Worm (Caenorhabditis elegans) whole organism, L2 larva: Measurements from ENCODE around the gene T04A8.13.

Experiments used
- C34F6.9 ChIP-seq: fragments of 150-350 bp; optimal IDR thresholded peaks from 2 replicates; lab custom pipeline; 2014; ENCODE audit warnings: missing biosample characterization, missing genetic modification characterization
- ZK546.5 ChIP-seq: sonication (generic microtip); optimal IDR thresholded peaks from 2 replicates; lab custom pipeline; 2017; ENCODE audit warnings: missing biosample characterization, missing genetic modification characterization
- aly-2 ChIP-seq: fragments of 150-350 bp; optimal IDR thresholded peaks from 2 replicates; lab custom pipeline; 2014; ENCODE audit warnings: missing biosample characterization, missing genetic modification characterization
- blmp-1 ChIP-seq: sonication (generic microtip); optimal IDR thresholded peaks from 2 replicates; lab custom pipeline; 2017; ENCODE audit warnings: missing genetic modification characterization, mild to moderate bottlenecking, missing compliant biosample characterization, antibody characterized with exemption, moderate library complexity; ENCODE audit not compliant: insufficient read depth
- ceh-16 ChIP-seq: fragments of 150-350 bp; optimal IDR thresholded peaks from 2 replicates; lab custom pipeline; 2014; ENCODE audit warnings: missing biosample characterization, missing genetic modification characterization
- ceh-82 ChIP-seq: fragments of 150-350 bp; optimal IDR thresholded peaks from 2 replicates; lab custom pipeline; 2014; ENCODE audit warnings: missing biosample characterization, missing genetic modification characterization
- crh-2 ChIP-seq: sonication (generic microtip); optimal IDR thresholded peaks from 2 replicates; lab custom pipeline; 2017; ENCODE audit warnings: missing biosample characterization, missing genetic modification characterization
- egl-27 ChIP-seq: sonication (generic microtip); optimal IDR thresholded peaks from 3 replicates; lab custom pipeline; 2017; ENCODE audit warnings: missing biosample characterization, missing genetic modification reagents, missing genetic modification characterization
- elt-1 ChIP-seq: fragments of 150-350 bp; optimal IDR thresholded peaks from 2 replicates; lab custom pipeline; 2014; ENCODE audit warnings: missing biosample characterization, missing genetic modification characterization
- elt-3 ChIP-seq: sonication (generic microtip); optimal IDR thresholded peaks from 2 replicates; lab custom pipeline; 2017; ENCODE audit warnings: missing biosample characterization, missing genetic modification characterization
- fos-1 ChIP-seq: fragments of 150-350 bp; optimal IDR thresholded peaks from 2 replicates; lab custom pipeline; 2014; ENCODE audit warnings: missing biosample characterization, missing genetic modification characterization
- gmeb-1 ChIP-seq: fragments of 150-350 bp; optimal IDR thresholded peaks from 2 replicates; lab custom pipeline; 2014; ENCODE audit warnings: missing biosample characterization, missing genetic modification characterization
- lin-13 ChIP-seq: fragments of 150-350 bp; optimal IDR thresholded peaks from 2 replicates; lab custom pipeline; 2014; ENCODE audit warnings: missing biosample characterization, missing genetic modification reagents, missing genetic modification characterization
- lin-39 ChIP-seq: fragments of 150-350 bp; optimal IDR thresholded peaks from 2 replicates; lab custom pipeline; 2014; ENCODE audit warnings: missing biosample characterization, missing genetic modification reagents, missing genetic modification characterization
- lsy-2 ChIP-seq, 2 experiments: fragments of 150-350 bp in 1 of 2; sonication (generic microtip) in 1 of 2; optimal IDR thresholded peaks; 2 replicates each; lab custom pipeline; 2014 to 2017; ENCODE audit warnings: missing biosample characterization in 2 of 2, missing genetic modification characterization in 2 of 2
- mbf-1 ChIP-seq: sonication (generic microtip); optimal IDR thresholded peaks from 2 replicates; lab custom pipeline; 2017; ENCODE audit warnings: missing biosample characterization, missing genetic modification characterization
- mdl-1 ChIP-seq, 2 experiments: fragments of 150-350 bp in 1 of 2; sonication (generic microtip) in 1 of 2; optimal IDR thresholded peaks; 2 replicates each; lab custom pipeline; 2017; ENCODE audit warnings: missing biosample characterization in 2 of 2, missing genetic modification characterization in 2 of 2
- nhr-10 ChIP-seq: sonication (generic microtip); optimal IDR thresholded peaks from 2 replicates; lab custom pipeline; 2017; ENCODE audit warnings: missing biosample characterization, missing genetic modification characterization
- nhr-21 ChIP-seq: fragments of 150-350 bp; optimal IDR thresholded peaks from 2 replicates; lab custom pipeline; 2014; ENCODE audit warnings: missing biosample characterization, missing genetic modification characterization
- nhr-23 ChIP-seq: fragments of 150-350 bp; optimal IDR thresholded peaks from 2 replicates; lab custom pipeline; 2014; ENCODE audit warnings: missing biosample characterization, missing genetic modification reagents, missing genetic modification characterization
- nhr-237 ChIP-seq: fragments of 150-350 bp; optimal IDR thresholded peaks from 2 replicates; lab custom pipeline; 2014; ENCODE audit warnings: missing biosample characterization, missing genetic modification characterization
- nhr-25 ChIP-seq: fragments of 150-350 bp; sonication (generic microtip); optimal IDR thresholded peaks from 3 replicates; lab custom pipeline; 2014; ENCODE audit warnings: missing biosample characterization, missing genetic modification characterization
- nhr-6 ChIP-seq: fragments of 150-350 bp; optimal IDR thresholded peaks from 2 replicates; lab custom pipeline; 2014; ENCODE audit warnings: missing biosample characterization, missing genetic modification characterization
- nhr-77 ChIP-seq: fragments of 150-350 bp; optimal IDR thresholded peaks from 2 replicates; lab custom pipeline; 2014; ENCODE audit warnings: missing biosample characterization, missing genetic modification characterization
- peb-1 ChIP-seq: fragments of 150-350 bp; optimal IDR thresholded peaks from 2 replicates; lab custom pipeline; 2014; ENCODE audit warnings: missing biosample characterization, missing genetic modification characterization
- sem-4 ChIP-seq: fragments of 150-350 bp; optimal IDR thresholded peaks from 2 replicates; lab custom pipeline; 2014; ENCODE audit warnings: missing biosample characterization, missing genetic modification reagents, missing genetic modification characterization
- sma-3 ChIP-seq: sonication (generic microtip); optimal IDR thresholded peaks from 2 replicates; lab custom pipeline; 2016; ENCODE audit warnings: missing genetic modification reagents, missing genetic modification characterization, missing compliant biosample characterization
- snpc-4 ChIP-seq: fragments of 150-350 bp; optimal IDR thresholded peaks from 2 replicates; lab custom pipeline; 2014; ENCODE audit warnings: missing biosample characterization, missing genetic modification characterization
- unc-39 ChIP-seq: fragments of 150-350 bp; optimal IDR thresholded peaks from 2 replicates; lab custom pipeline; 2014; ENCODE audit warnings: missing biosample characterization, missing genetic modification characterization
- unc-55 ChIP-seq: fragments of 150-350 bp; sonication (generic microtip); optimal IDR thresholded peaks from 3 replicates; lab custom pipeline; 2014; ENCODE audit warnings: missing biosample characterization, missing genetic modification reagents, missing genetic modification characterization
- zag-1 ChIP-seq: fragments of 150-350 bp; optimal IDR thresholded peaks from 2 replicates; lab custom pipeline; 2014; ENCODE audit warnings: missing biosample characterization, missing genetic modification characterization
- ztf-1 ChIP-seq: fragments of 200-800 bp; sonication (Bioruptor generic); conservative IDR thresholded peaks from 2 replicates; pipeline ENCODE4 v1.3.6; 2022; ENCODE audit warnings: missing genetic modification characterization, missing compliant biosample characterization
- ztf-4 ChIP-seq: fragments of 150-350 bp; optimal IDR thresholded peaks from 2 replicates; lab custom pipeline; 2014; ENCODE audit warnings: missing biosample characterization, missing genetic modification characterization

T04A8.13 gene

ce11 chrIII:4703932-4704454 is 2.8 kb upstream of the T04A8.13 start, which contains the start of the genes clp-2 and mrpl-16:
clp-2 (minus strand) TSS chrIII:4704025.
mrpl-16 (plus strand) TSS chrIII:4704404.
- TF ChIP-seq lsy-2 (tag; optimal IDR thresholded peaks at IDR 0.05; lab: Kevin White, UChicago) = peak in 1 of 2 experiments; percentile 59
- no peak for TF ChIP-seq unc-39 (tag; lab: Kevin White, UChicago)
- TF ChIP-seq crh-2 (tag; lab: Kevin White, UChicago) = peak; percentile 12
- no peak for TF ChIP-seq gmeb-1 (tag; lab: Kevin White, UChicago)
- TF ChIP-seq fos-1 = no peak
- peak; percentile 59 for TF ChIP-seq unc-55 (GFP tag; lab: Kevin White, UChicago)
- TF ChIP-seq nhr-10 (tag; lab: Kevin White, UChicago) = no peak
- no peak for TF ChIP-seq elt-1 (tag; lab: Kevin White, UChicago)
- no peak for TF ChIP-seq nhr-23 (tag; lab: Kevin White, UChicago)
- no peak for TF ChIP-seq nhr-21 (tag; lab: Kevin White, UChicago)
- no peak for TF ChIP-seq ceh-82 (tag; lab: Kevin White, UChicago)
- TF ChIP-seq ztf-1 (GFP tag; lab: Robert Waterston, UW) = no peak
- TF ChIP-seq C34F6.9 (tag; lab: Kevin White, UChicago) = peak; percentile 58

ce11 chrIII:4705207-4705606 is 1.6 kb upstream of the T04A8.13 start, which contains the start of gene pgap-2:
pgap-2 (plus strand) TSS chrIII:4705507.
- TF ChIP-seq snpc-4 (tag; lab: Kevin White, UChicago) (no peak), lsy-2 (tag; optimal IDR thresholded peaks at IDR 0.05; lab: Kevin White, UChicago) (no peak), sma-3 (no peak), egl-27 (tag; lab: Kevin White, UChicago) (no peak), ceh-16 (no peak), C34F6.9 (tag; lab: Kevin White, UChicago) (no peak), nhr-77 (tag; lab: Kevin White, UChicago) (no peak), nhr-237 (tag; lab: Kevin White, UChicago) (no peak), sem-4 (tag; lab: Kevin White, UChicago) (no peak), lin-13 (GFP tag; lab: Kevin White, UChicago) (no peak), ceh-82 (tag; lab: Kevin White, UChicago) (no peak), unc-55 (GFP tag; lab: Kevin White, UChicago) (no peak), mbf-1 (tag; lab: Kevin White, UChicago) (no peak), elt-3 (tag; lab: Kevin White, UChicago) (no peak), unc-39 (tag; lab: Kevin White, UChicago) (no peak), lin-39 (no peak)

- TF ChIP-seq mdl-1 (tag; optimal IDR thresholded peaks at IDR 0.05; lab: Kevin White, UChicago) = no peak
- no peak for TF ChIP-seq nhr-21 (tag; lab: Kevin White, UChicago)
- no peak for TF ChIP-seq peb-1 (tag; lab: Kevin White, UChicago)
- TF ChIP-seq C34F6.9 (tag; lab: Kevin White, UChicago) = no peak
- no peak for TF ChIP-seq blmp-1 (tag; lab: Kevin White, UChicago)
- TF ChIP-seq egl-27 (tag; lab: Kevin White, UChicago) = no peak
- no peak for TF ChIP-seq aly-2 (tag; lab: Kevin White, UChicago)
- TF ChIP-seq unc-55 (GFP tag; lab: Kevin White, UChicago) = peak; percentile 4
Observed at ce11 chrIII:4708909-4709308, 2.1 kb downstream of the T04A8.13 start, which contains the start of gene T04A8.18. T04A8.18 (plus strand) TSS chrIII:4709209.

ce11 chrIII:4715088-4715487 is 8.3 kb downstream of the T04A8.13 start, which contains the start of gene him-18:
him-18 (minus strand) TSS chrIII:4715188.
- TF ChIP-seq nhr-10 (tag; lab: Kevin White, UChicago) = no peak
- TF ChIP-seq nhr-25 = no peak
- TF ChIP-seq nhr-6 (tag; lab: Kevin White, UChicago) = no peak
- no peak for TF ChIP-seq nhr-237 (tag; lab: Kevin White, UChicago)
- TF ChIP-seq ZK546.5 (tag; lab: Kevin White, UChicago) = no peak
- TF ChIP-seq lin-39 = no peak
- no peak for TF ChIP-seq snpc-4 (tag; lab: Kevin White, UChicago)
- TF ChIP-seq nhr-21 (tag; lab: Kevin White, UChicago) = no peak
- TF ChIP-seq zag-1 (tag; lab: Kevin White, UChicago) = no peak
- no peak for TF ChIP-seq ceh-82 (tag; lab: Kevin White, UChicago)
- no peak for TF ChIP-seq sem-4 (tag; lab: Kevin White, UChicago)
- no peak for TF ChIP-seq blmp-1 (tag; lab: Kevin White, UChicago)
- TF ChIP-seq ztf-4 (tag; lab: Kevin White, UChicago) = no peak
- TF ChIP-seq, all 48 proteins: peak for 0
